Worm (Caenorhabditis elegans): ENCODE results near the gene gldi-9.
A peak's percentile ranks its signal among the peaks of the same experiment; 100 is the strongest.

Gene gldi-9

DNA sequence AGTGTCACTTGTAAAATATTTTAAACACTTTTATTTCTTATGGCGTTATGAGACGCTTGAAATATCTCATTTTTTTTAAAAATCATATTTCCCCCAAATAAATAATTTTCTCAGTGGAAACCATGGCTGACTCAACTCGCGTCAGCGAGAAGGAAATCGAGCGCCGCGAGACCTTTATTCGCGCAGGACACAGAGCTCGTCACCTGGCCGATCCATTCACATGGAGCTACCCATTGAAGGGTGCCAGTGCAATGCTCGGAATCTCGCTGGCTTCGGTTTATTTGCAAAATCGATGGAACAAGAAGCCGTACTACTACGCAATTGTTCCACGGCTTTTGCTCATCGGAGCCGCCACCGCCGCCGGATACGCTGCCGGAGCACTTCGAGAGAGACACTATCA is 30.6 kb upstream of the gldi-9 start, which contains the start of gene nduc-2 (continued):
- no peak for TF ChIP-seq F23B12.7 (tag; optimal IDR thresholded peaks at IDR 0.05; ENCODE audit: insufficient read depth)
- TF ChIP-seq mxl-1 (tag; optimal IDR thresholded peaks at IDR 0.05): no peak
- TF ChIP-seq B0019.2 (GFP tag; conservative IDR thresholded peaks at IDR 0.05): no peak
- TF ChIP-seq gei-17 (GFP tag; optimal IDR thresholded peaks at IDR 0.05): no peak
- TF ChIP-seq ekl-4 (GFP tag; IDR thresholded peaks at IDR 0.05): peak; percentile 43; the same call in 1 of the 2 replicates
- TF ChIP-seq let-607 (tag; optimal IDR thresholded peaks at IDR 0.05): no peak
- no peak for TF ChIP-seq let-526 (GFP tag; IDR thresholded peaks at IDR 0.05)
- peak; percentile 56; the same call in 1 of the 2 replicates for TF ChIP-seq pbrm-1 (GFP tag; IDR thresholded peaks at IDR 0.05)
- TF ChIP-seq tbp1 (GFP tag; optimal IDR thresholded peaks at IDR 0.05): peak; percentile 3
- peak; percentile 26 for TF ChIP-seq ama-1 (optimal IDR thresholded peaks at IDR 0.05)
- no peak for TF ChIP-seq ama-1 (GFP tag; optimal IDR thresholded peaks at IDR 0.05)
- no peak for TF ChIP-seq K12H6.12 (tag; optimal IDR thresholded peaks at IDR 0.05)
- TF ChIP-seq F37B4.10 (GFP tag; IDR thresholded peaks at IDR 0.05): no peak
- no peak for TF ChIP-seq nhr-27 (tag; optimal IDR thresholded peaks at IDR 0.05)
- TF ChIP-seq pha-4 (tag; optimal IDR thresholded peaks at IDR 0.05): no peak
- no peak for TF ChIP-seq hlh-12 (tag; optimal IDR thresholded peaks at IDR 0.05)
- TF ChIP-seq hrde-1 (tag; optimal IDR thresholded peaks at IDR 0.05; ENCODE audit: borderline replicate concordance): no peak
- no peak for TF ChIP-seq ccch-3 (GFP tag; optimal IDR thresholded peaks at IDR 0.05)
- no peak for TF ChIP-seq lin-54 (GFP tag; optimal IDR thresholded peaks at IDR 0.05)
- TF ChIP-seq ets-4 (GFP tag; optimal IDR thresholded peaks at IDR 0.05): no peak
- TF ChIP-seq ztf-25 (GFP tag; IDR thresholded peaks at IDR 0.05): no peak
- TF ChIP-seq athp-1 (tag; optimal IDR thresholded peaks at IDR 0.05): no peak
- no peak for TF ChIP-seq rpc-1 (optimal IDR thresholded peaks at IDR 0.05)
- no peak for TF ChIP-seq rpc-1 (tag; optimal IDR thresholded peaks at IDR 0.05)
- no peak for TF ChIP-seq snpc-1.1 (tag; optimal IDR thresholded peaks at IDR 0.05; ENCODE audit: insufficient read depth)
- TF ChIP-seq dpff-1 (tag; optimal IDR thresholded peaks at IDR 0.05): no peak
- no peak for TF ChIP-seq aptf-3 (GFP tag; IDR thresholded peaks at IDR 0.05)
- TF ChIP-seq lir-1 (GFP tag; conservative IDR thresholded peaks at IDR 0.05): no peak
- TF ChIP-seq him-1 (tag; optimal IDR thresholded peaks at IDR 0.05): no peak
- no peak for TF ChIP-seq T26A5.8 (tag; optimal IDR thresholded peaks at IDR 0.05)
- peak; percentile 13; the same call in 1 of the 2 replicates for TF ChIP-seq hmg-1.2 (GFP tag; IDR thresholded peaks at IDR 0.05)
- TF ChIP-seq bed-2 (GFP tag; IDR thresholded peaks at IDR 0.05): no peak
- no peak for TF ChIP-seq Y53F4B.3 (GFP tag; IDR thresholded peaks at IDR 0.05)
- no peak for TF ChIP-seq nhr-80 (tag; optimal IDR thresholded peaks at IDR 0.05)
- TF ChIP-seq nhr-179 (tag; optimal IDR thresholded peaks at IDR 0.05): no peak
- TF ChIP-seq lin-35 (GFP tag; optimal IDR thresholded peaks at IDR 0.05): no peak
- TF ChIP-seq Y56A3A.18 (GFP tag; IDR thresholded peaks at IDR 0.05): 0 out of 2 replicates have a peak, but pooled peaks have one; percentile 31
- TF ChIP-seq lin-26 (GFP tag; IDR thresholded peaks at IDR 0.05): no peak
- TF ChIP-seq ceh-40 (GFP tag; IDR thresholded peaks at IDR 0.05): no peak
- no peak for TF ChIP-seq ZK185.1 (tag; optimal IDR thresholded peaks at IDR 0.05; ENCODE audit: poor library complexity, severe bottlenecking)
- no peak for TF ChIP-seq C06A6.2 (GFP tag; conservative IDR thresholded peaks at IDR 0.05)
- TF ChIP-seq ztf-28 (GFP tag; IDR thresholded peaks at IDR 0.05): no peak
- TF ChIP-seq C17E4.6 (GFP tag; IDR thresholded peaks at IDR 0.05): 0 out of 2 replicates have a peak, but pooled peaks have one; percentile 15
- TF ChIP-seq ceh-79 (tag; optimal IDR thresholded peaks at IDR 0.05): no peak
- no peak for TF ChIP-seq ztf-26 (tag; optimal IDR thresholded peaks at IDR 0.05)
- no peak for TF ChIP-seq nhr-120 (GFP tag; IDR thresholded peaks at IDR 0.05)
- no peak for TF ChIP-seq die-1 (tag; optimal IDR thresholded peaks at IDR 0.05)
- no peak for TF ChIP-seq Y67H2A.10 (GFP tag; conservative IDR thresholded peaks at IDR 0.05)
- TF ChIP-seq hsf-1 (GFP tag; IDR thresholded peaks at IDR 0.05): peak; percentile 60; the same call in 1 of the 2 replicates
- no peak for TF ChIP-seq cebp-1 (GFP tag; IDR thresholded peaks at IDR 0.05)
- TF ChIP-seq cebp-1 (tag; optimal IDR thresholded peaks at IDR 0.05): no peak

All from whole organism, young adult.